Comparison of ENCODE assay signal across 5 worm cellular contexts in the genomic region with DNA sequence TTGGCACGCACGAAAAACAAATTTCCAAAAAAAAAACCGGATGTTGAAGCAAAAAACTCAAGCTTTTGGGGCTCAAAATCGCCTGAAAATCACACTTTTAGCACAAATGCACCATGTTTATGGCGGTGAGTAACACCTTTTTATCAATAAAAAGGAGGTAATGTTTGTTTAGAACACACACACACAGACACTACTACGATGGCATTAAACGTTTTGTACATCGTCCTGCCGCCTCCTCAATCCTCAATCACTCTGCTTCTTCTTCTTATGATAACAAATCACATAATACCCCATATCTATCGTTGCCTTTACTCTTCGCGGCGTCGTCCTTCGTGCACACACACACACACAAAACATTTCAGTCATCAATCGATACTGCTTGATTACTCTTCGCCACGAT.
TF ChIP-seq lines count a peak whose summit lies in the region.

A gene (plus strand): TSS at position 363 of the 400 bp plus-strand sequence.

TF ChIP-seq in whole organism, L1 larva, 84 proteins besides CTCF, POLR2A, EP300 and RAD21:
- TF ChIP-seq lin-35 (GFP tag; optimal IDR thresholded peaks at IDR 0.05; lab: Kevin White, UChicago), result peak in 1 of 2 experiments; percentile 24
- no peak for TF ChIP-seq C34B4.2 (tag; optimal IDR thresholded peaks at IDR 0.05; lab: Kevin White, UChicago)
- no peak for TF ChIP-seq efl-1 (optimal IDR thresholded peaks at IDR 0.05; lab: Kevin White, UChicago)
- TF ChIP-seq efl-1 (GFP tag; optimal IDR thresholded peaks at IDR 0.05 in 1 of 2; lab: Kevin White, UChicago), result peak in 1 of 2 experiments; percentile 63
- TF ChIP-seq elt-2 (tag; optimal IDR thresholded peaks at IDR 0.05; lab: Kevin White, UChicago), result peak; percentile 18
- no peak for TF ChIP-seq nhr-76 (tag; optimal IDR thresholded peaks at IDR 0.05; lab: Kevin White, UChicago)
- no peak for TF ChIP-seq fkh-4 (tag; optimal IDR thresholded peaks at IDR 0.05; lab: Kevin White, UChicago; ENCODE audit: borderline replicate concordance)
- peak; percentile 3 for TF ChIP-seq pqm-1 (tag; optimal IDR thresholded peaks at IDR 0.05; lab: Kevin White, UChicago)
- no peak for TF ChIP-seq nhr-84 (tag; optimal IDR thresholded peaks at IDR 0.05; lab: Kevin White, UChicago)

TF ChIP-seq in whole organism, L2 larva, 48 proteins besides CTCF, POLR2A, EP300 and RAD21:
- TF ChIP-seq ceh-82 (tag; optimal IDR thresholded peaks at IDR 0.05; lab: Kevin White, UChicago) (no peak), ama-1 (optimal IDR thresholded peaks at IDR 0.05; lab: Kevin White, UChicago) (no peak), nhr-129 (tag; optimal IDR thresholded peaks at IDR 0.05; lab: Kevin White, UChicago) (peak; percentile 11), fos-1 (tag; optimal IDR thresholded peaks at IDR 0.05; lab: Kevin White, UChicago) (peak; percentile 95), ceh-16 (tag; optimal IDR thresholded peaks at IDR 0.05; lab: Kevin White, UChicago) (no peak)

TF ChIP-seq in whole organism, L3 larva, 47 proteins besides CTCF, POLR2A, EP300 and RAD21:
- peak; percentile 77 for TF ChIP-seq elt-2 (tag; optimal IDR thresholded peaks at IDR 0.05; lab: Kevin White, UChicago)
- TF ChIP-seq ceh-82 (tag; optimal IDR thresholded peaks at IDR 0.05; lab: Kevin White, UChicago), result no peak
- no peak for TF ChIP-seq lsy-12 (tag; optimal IDR thresholded peaks at IDR 0.05; lab: Kevin White, UChicago)
- peak; percentile 44 for TF ChIP-seq pha-4 (tag; optimal IDR thresholded peaks at IDR 0.05; lab: Kevin White, UChicago)
- TF ChIP-seq elt-3 (tag; optimal IDR thresholded peaks at IDR 0.05; lab: Kevin White, UChicago), result no peak
- peak; percentile 22 for TF ChIP-seq ceh-28 (tag; optimal IDR thresholded peaks at IDR 0.05; lab: Kevin White, UChicago)
- TF ChIP-seq nhr-28 (tag; optimal IDR thresholded peaks at IDR 0.05; lab: Kevin White, UChicago), result no peak
- no peak for TF ChIP-seq egl-5 (tag; optimal IDR thresholded peaks at IDR 0.05; lab: Kevin White, UChicago)
- peak; percentile 25 for TF ChIP-seq pqm-1 (tag; optimal IDR thresholded peaks at IDR 0.05; lab: Kevin White, UChicago)
- TF ChIP-seq mdl-1 (tag; optimal IDR thresholded peaks at IDR 0.05; lab: Kevin White, UChicago), result no peak
- no peak for TF ChIP-seq daf-12 (tag; optimal IDR thresholded peaks at IDR 0.05; lab: Kevin White, UChicago)

TF ChIP-seq in whole organism, L4 larva, 104 proteins besides CTCF, POLR2A, EP300 and RAD21:
- no peak for TF ChIP-seq set-16 (GFP tag; IDR thresholded peaks at IDR 0.05; lab: Robert Waterston, UW)
- TF ChIP-seq pha-4 (GFP tag; IDR thresholded peaks at IDR 0.05; lab: Robert Waterston, UW), result no peak
- no peak for TF ChIP-seq pha-4 (tag; optimal IDR thresholded peaks at IDR 0.05; lab: Kevin White, UChicago)
- no peak for TF ChIP-seq nhr-41 (GFP tag; IDR thresholded peaks at IDR 0.05; lab: Robert Waterston, UW)
- peak; percentile 47 for TF ChIP-seq hlh-11 (tag; optimal IDR thresholded peaks at IDR 0.05; lab: Kevin White, UChicago)
- TF ChIP-seq nhr-28 (tag; optimal IDR thresholded peaks at IDR 0.05; lab: Kevin White, UChicago), result peak; percentile 73
- peak; percentile 32; the same call in 1 of the 2 replicates for TF ChIP-seq php-3 (GFP tag; IDR thresholded peaks at IDR 0.05; lab: Robert Waterston, UW)
- peak; percentile 8 for TF ChIP-seq nhr-6 (tag; optimal IDR thresholded peaks at IDR 0.05; lab: Kevin White, UChicago)
- TF ChIP-seq mes-2 (tag; optimal IDR thresholded peaks at IDR 0.05; lab: Kevin White, UChicago; ENCODE audit: poor library complexity, severe bottlenecking), result peak; percentile 15
- TF ChIP-seq dve-1 (tag; optimal IDR thresholded peaks at IDR 0.05; lab: Kevin White, UChicago; ENCODE audit: insufficient read depth), result peak; percentile 37
- TF ChIP-seq pqm-1 (tag; optimal IDR thresholded peaks at IDR 0.05; lab: Kevin White, UChicago), result peak; percentile 73
- peak; percentile 40; the same call in 1 of the 2 replicates for TF ChIP-seq dmd-6 (GFP tag; IDR thresholded peaks at IDR 0.05; lab: Robert Waterston, UW)
- no peak for TF ChIP-seq zip-2 (tag; optimal IDR thresholded peaks at IDR 0.05; lab: Kevin White, UChicago)
- TF ChIP-seq daf-16 (GFP tag; optimal IDR thresholded peaks at IDR 0.05; lab: Kevin White, UChicago), result no peak
- TF ChIP-seq daf-16 (tag; optimal IDR thresholded peaks at IDR 0.05; lab: Kevin White, UChicago), result peak; percentile 56

TF ChIP-seq in whole organism, young adult, 124 proteins besides CTCF, POLR2A, EP300 and RAD21:
- TF ChIP-seq nhr-80 (tag; optimal IDR thresholded peaks at IDR 0.05; lab: Kevin White, UChicago), result peak; percentile 64
- no peak for TF ChIP-seq F57A8.1 (GFP tag; optimal IDR thresholded peaks at IDR 0.05; lab: Kevin White, UChicago)
- TF ChIP-seq let-607 (tag; optimal IDR thresholded peaks at IDR 0.05; lab: Kevin White, UChicago), result no peak
- TF ChIP-seq ekl-4 (GFP tag; IDR thresholded peaks at IDR 0.05; lab: Robert Waterston, UW), result no peak
- no peak for TF ChIP-seq unc-62 (GFP tag; optimal IDR thresholded peaks at IDR 0.05; lab: Kevin White, UChicago)
- no peak for TF ChIP-seq sea-2 (GFP tag; IDR thresholded peaks at IDR 0.05; lab: Robert Waterston, UW)
